Worm (Caenorhabditis elegans): ENCODE data around the gene F46C3.2.

DNA sequence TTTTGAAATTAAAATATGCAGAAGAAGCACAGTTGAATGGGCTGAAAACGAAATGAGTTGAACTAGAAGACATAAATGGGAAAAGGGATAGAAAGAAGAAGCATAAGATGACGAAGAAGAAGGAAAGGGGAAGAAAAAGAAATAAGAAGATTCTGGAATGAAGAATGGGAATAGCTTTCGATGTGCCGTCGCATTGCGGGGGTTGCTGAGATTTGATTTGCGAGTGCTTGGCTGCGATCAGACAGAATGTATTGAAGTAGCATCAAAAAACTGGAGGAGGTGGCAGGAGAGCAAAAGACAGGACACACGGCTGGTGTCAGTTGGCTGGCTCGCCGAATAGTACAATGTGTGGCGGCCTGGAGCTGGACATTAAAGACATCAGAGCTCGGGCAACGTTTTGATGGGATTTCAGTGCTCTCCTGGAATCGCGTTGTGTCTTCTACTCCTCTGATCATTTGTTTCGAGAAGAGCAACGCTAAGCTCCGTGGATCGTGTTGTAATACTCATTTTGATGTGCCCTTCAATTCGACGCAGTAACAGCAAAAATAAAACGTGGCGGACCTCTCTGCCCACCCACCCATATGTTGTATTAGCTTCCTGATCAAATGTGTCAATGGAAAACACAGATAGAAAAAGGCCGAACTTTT, 39.3 kb downstream of the F46C3.2 start:
- no peak for TF ChIP-seq fkh-10 (GFP tag; optimal IDR thresholded peaks at IDR 0.05)
- TF ChIP-seq nfya-1 (tag; optimal IDR thresholded peaks at IDR 0.05): no peak
- no peak for TF ChIP-seq hlh-6 (tag; optimal IDR thresholded peaks at IDR 0.05)
- TF ChIP-seq pax-1 (tag; optimal IDR thresholded peaks at IDR 0.05): no peak

All from whole organism, late embryonic.